Worm (Caenorhabditis elegans) whole organism, midembryonic: ENCODE data around the gene Y50D4C.12.
A peak's percentile ranks its signal among the peaks of the same experiment; 100 is the strongest.

Experiments
- T22C8.4 ChIP-seq: fragments of 200-800 bp; sonication (Bioruptor generic); IDR thresholded peaks from 2 replicates; pipeline ENCODE4 v1.3.6; 2022; ENCODE audit warnings: missing genetic modification characterization, missing compliant biosample characterization
- cog-1 ChIP-seq: sonication (generic microtip); optimal IDR thresholded peaks from 2 replicates; lab custom pipeline; 2016; ENCODE audit warnings: missing genetic modification characterization, missing compliant biosample characterization
- flt-1 ChIP-seq: fragments of 200-800 bp; sonication (Bioruptor generic); IDR thresholded peaks from 2 replicates; pipeline ENCODE4 v1.3.6; 2022; ENCODE audit warnings: missing genetic modification characterization, missing compliant biosample characterization
- klf-2 ChIP-seq: fragments of 200-800 bp; sonication (Bioruptor generic); conservative IDR thresholded peaks from 2 replicates; pipeline ENCODE4 v1.3.6; 2022; ENCODE audit warnings: missing genetic modification reagents, missing genetic modification characterization, missing compliant biosample characterization
- med-1 ChIP-seq: sonication (generic microtip); optimal IDR thresholded peaks from 2 replicates; lab custom pipeline; 2017; ENCODE audit warnings: missing genetic modification characterization, mild to moderate bottlenecking, missing compliant biosample characterization, antibody characterized with exemption, missing genetic modification reagents; ENCODE audit not compliant: insufficient read depth
- ref-1 ChIP-seq: fragments of 200-800 bp; sonication (Bioruptor generic); conservative IDR thresholded peaks from 2 replicates; pipeline ENCODE4 v1.3.6; 2022; ENCODE audit warnings: missing genetic modification reagents, missing genetic modification characterization, missing compliant biosample characterization
- tab-1 ChIP-seq: fragments of 200-800 bp; sonication (Bioruptor generic); IDR thresholded peaks from 2 replicates; pipeline ENCODE4 v1.3.6; 2022; ENCODE audit warnings: missing genetic modification characterization, missing compliant biosample characterization
- ztf-23 ChIP-seq: fragments of 200-800 bp; sonication (Bioruptor generic); IDR thresholded peaks from 2 replicates; pipeline ENCODE4 v1.3.6; 2022; ENCODE audit warnings: missing genetic modification reagents, missing genetic modification characterization, missing compliant biosample characterization
- ztf-29 ChIP-seq: fragments of 200-800 bp; sonication (Bioruptor generic); IDR thresholded peaks from 2 replicates; pipeline ENCODE4 v1.3.6; 2022; ENCODE audit warnings: missing genetic modification reagents, missing genetic modification characterization, missing compliant biosample characterization

Y50D4C.12 gene

ce11 chrV:1003400-1003799, 21.0 kb downstream of the Y50D4C.12 start, which contains the start of gene Y50D4C.5:
Gene Y50D4C.5 (minus strand): TSS chrV:1003744.
- TF ChIP-seq tab-1 (GFP tag; lab: Robert Waterston, UW) (no peak), ztf-23 (GFP tag; lab: Robert Waterston, UW) (no peak), klf-2 (GFP tag; lab: Robert Waterston, UW) (no peak), med-1 (GFP tag; lab: Kevin White, UChicago) (no peak), ref-1 (GFP tag; lab: Robert Waterston, UW) (no peak), T22C8.4 (GFP tag; lab: Robert Waterston, UW) (no peak), ztf-29 (GFP tag; lab: Robert Waterston, UW) (no peak), flt-1 (GFP tag; lab: Robert Waterston, UW) (no peak), cog-1 (tag; lab: Kevin White, UChicago) (no peak)

ce11 chrV:1003826-1004225, 21.4 kb downstream of the Y50D4C.12 start:
- TF ChIP-seq T22C8.4 (GFP tag; lab: Robert Waterston, UW) (no peak), ref-1 (GFP tag; lab: Robert Waterston, UW) (no peak), ztf-23 (GFP tag; lab: Robert Waterston, UW) (peak; percentile 82), ztf-29 (GFP tag; lab: Robert Waterston, UW) (no peak), tab-1 (GFP tag; lab: Robert Waterston, UW) (no peak), med-1 (GFP tag; lab: Kevin White, UChicago) (no peak), flt-1 (GFP tag; lab: Robert Waterston, UW) (peak; percentile 70; the same call in 1 of the 2 replicates), klf-2 (GFP tag; lab: Robert Waterston, UW) (peak; percentile 65), cog-1 (tag; lab: Kevin White, UChicago) (peak; percentile 90)

- TF ChIP-seq tab-1 (GFP tag; lab: Robert Waterston, UW) (no peak), klf-2 (GFP tag; lab: Robert Waterston, UW) (no peak), med-1 (GFP tag; lab: Kevin White, UChicago) (no peak), ztf-29 (GFP tag; lab: Robert Waterston, UW) (no peak), ref-1 (GFP tag; lab: Robert Waterston, UW) (no peak), ztf-23 (GFP tag; lab: Robert Waterston, UW) (no peak), flt-1 (GFP tag; lab: Robert Waterston, UW) (no peak), T22C8.4 (GFP tag; lab: Robert Waterston, UW) (no peak), cog-1 (tag; lab: Kevin White, UChicago) (no peak)
Measured at ce11 chrV:1005877-1006276, 23.5 kb downstream of the Y50D4C.12 start.

- TF ChIP-seq T22C8.4 (GFP tag; lab: Robert Waterston, UW), result no peak
- no peak for TF ChIP-seq med-1 (GFP tag; lab: Kevin White, UChicago)
- TF ChIP-seq ztf-23 (GFP tag; lab: Robert Waterston, UW), result no peak
- no peak for TF ChIP-seq klf-2 (GFP tag; lab: Robert Waterston, UW)
- no peak for TF ChIP-seq ref-1 (GFP tag; lab: Robert Waterston, UW)
- TF ChIP-seq ztf-29 (GFP tag; lab: Robert Waterston, UW), result no peak
- TF ChIP-seq flt-1 (GFP tag; lab: Robert Waterston, UW), result no peak
- no peak for TF ChIP-seq cog-1 (tag; lab: Kevin White, UChicago)
- TF ChIP-seq tab-1 (GFP tag; lab: Robert Waterston, UW), result no peak
Measured at ce11 chrV:1008503-1008902, 26.1 kb downstream of the Y50D4C.12 start, which contains the start of gene ergo-1. Gene ergo-1 (plus strand): TSS chrV:1008803.

ce11 chrV:1009037-1009436, 26.7 kb downstream of the Y50D4C.12 start:
- TF ChIP-seq ztf-23 (GFP tag; lab: Robert Waterston, UW) (no peak), cog-1 (tag; lab: Kevin White, UChicago) (no peak), med-1 (GFP tag; lab: Kevin White, UChicago) (no peak), klf-2 (GFP tag; lab: Robert Waterston, UW) (no peak), tab-1 (GFP tag; lab: Robert Waterston, UW) (no peak), ref-1 (GFP tag; lab: Robert Waterston, UW) (no peak), flt-1 (GFP tag; lab: Robert Waterston, UW) (no peak), ztf-29 (GFP tag; lab: Robert Waterston, UW) (no peak), T22C8.4 (GFP tag; lab: Robert Waterston, UW) (no peak)

ce11 chrV:1013637-1014036, 31.3 kb downstream of the Y50D4C.12 start:
- no peak for TF ChIP-seq T22C8.4 (GFP tag; lab: Robert Waterston, UW)
- TF ChIP-seq flt-1 (GFP tag; lab: Robert Waterston, UW), result no peak
- no peak for TF ChIP-seq ztf-29 (GFP tag; lab: Robert Waterston, UW)
- TF ChIP-seq ref-1 (GFP tag; lab: Robert Waterston, UW), result no peak
- no peak for TF ChIP-seq med-1 (GFP tag; lab: Kevin White, UChicago)
- TF ChIP-seq klf-2 (GFP tag; lab: Robert Waterston, UW), result no peak

- TF ChIP-seq T22C8.4 (GFP tag; lab: Robert Waterston, UW) (no peak), cog-1 (tag; lab: Kevin White, UChicago) (no peak), ref-1 (GFP tag; lab: Robert Waterston, UW) (no peak), klf-2 (GFP tag; lab: Robert Waterston, UW) (no peak), flt-1 (GFP tag; lab: Robert Waterston, UW) (no peak), ztf-23 (GFP tag; lab: Robert Waterston, UW) (no peak), tab-1 (GFP tag; lab: Robert Waterston, UW) (no peak), ztf-29 (GFP tag; lab: Robert Waterston, UW) (no peak), med-1 (GFP tag; lab: Kevin White, UChicago) (no peak)
Measured at ce11 chrV:1015194-1015593, 32.8 kb downstream of the Y50D4C.12 start.

- TF ChIP-seq tab-1 (GFP tag; lab: Robert Waterston, UW) (no peak), med-1 (GFP tag; lab: Kevin White, UChicago) (no peak), ztf-23 (GFP tag; lab: Robert Waterston, UW) (no peak), ztf-29 (GFP tag; lab: Robert Waterston, UW) (no peak), flt-1 (GFP tag; lab: Robert Waterston, UW) (no peak), cog-1 (tag; lab: Kevin White, UChicago) (no peak), ref-1 (GFP tag; lab: Robert Waterston, UW) (no peak), T22C8.4 (GFP tag; lab: Robert Waterston, UW) (no peak), klf-2 (GFP tag; lab: Robert Waterston, UW) (no peak)
Measured at ce11 chrV:1017196-1017595, 34.8 kb downstream of the Y50D4C.12 start.
